Fruit fly (Drosophila melanogaster) whole organism, embryonic: ENCODE results near the gene Jhbp16.
A peak's percentile ranks its signal among the peaks of the same experiment; 100 is the strongest.

Experiments used
- Asciz ChIP-seq: fragments of 200-800 bp; sonication (Bioruptor generic); optimal IDR thresholded peaks from 2 replicates; lab custom pipeline; 2017; ENCODE audit warnings: missing biosample characterization, mild to moderate bottlenecking, missing genetic modification characterization, missing genetic modification reagents
- Bgb ChIP-seq: fragments of 200-800 bp; sonication (Bioruptor generic); IDR thresholded peaks from 2 replicates; pipeline ENCODE4 v1.3.6; 2022; ENCODE audit warnings: missing biosample characterization, missing genetic modification characterization; ENCODE audit not compliant: partially characterized antibody
- CG10267 ChIP-seq: fragments of 200-800 bp; sonication (Bioruptor generic); optimal IDR thresholded peaks from 2 replicates; lab custom pipeline; 2018; ENCODE audit warnings: missing biosample characterization, mild to moderate bottlenecking, missing genetic modification characterization, moderate library complexity
- CG10462 ChIP-seq: fragments of 200-800 bp; sonication (Bioruptor generic); optimal IDR thresholded peaks from 2 replicates; lab custom pipeline; 2016; ENCODE audit warnings: missing biosample characterization, missing genetic modification characterization
- CG10654 ChIP-seq: fragments of 200-800 bp; sonication (Bioruptor generic); optimal IDR thresholded peaks from 2 replicates; lab custom pipeline; 2016; ENCODE audit warnings: missing biosample characterization, missing genetic modification characterization
- CG10959 ChIP-seq: fragments of 200-800 bp; sonication (Bioruptor generic); IDR thresholded peaks from 2 replicates; pipeline ENCODE4 v1.3.6; 2022; ENCODE audit warnings: missing biosample characterization, missing genetic modification characterization
- CG11456 ChIP-seq: fragments of 200-800 bp; sonication (Bioruptor generic); IDR thresholded peaks from 3 replicates; pipeline ENCODE4 v1.3.6; 2022; ENCODE audit warnings: missing biosample characterization, missing genetic modification characterization
- CG11504 ChIP-seq: fragments of 200-800 bp; sonication (Bioruptor generic); optimal IDR thresholded peaks from 3 replicates; lab custom pipeline; 2019; ENCODE audit warnings: missing biosample characterization, mild to moderate bottlenecking, missing genetic modification characterization, moderate library complexity
- CG1603 ChIP-seq: fragments of 200-800 bp; sonication (Bioruptor generic); optimal IDR thresholded peaks from 2 replicates; lab custom pipeline; 2019; ENCODE audit warnings: missing biosample characterization, mild to moderate bottlenecking, missing genetic modification characterization, moderate library complexity
- CG16779 ChIP-seq: fragments of 200-800 bp; sonication (Bioruptor generic); IDR thresholded peaks from 2 replicates; pipeline ENCODE4 v1.3.6; 2022; ENCODE audit warnings: missing biosample characterization, missing genetic modification characterization
- CG1792 ChIP-seq: fragments of 200-800 bp; sonication (Bioruptor generic); optimal IDR thresholded peaks from 2 replicates; lab custom pipeline; 2016; ENCODE audit warnings: missing biosample characterization, missing genetic modification characterization
- CG18262 ChIP-seq: fragments of 200-800 bp; optimal IDR thresholded peaks from 3 replicates; lab custom pipeline; 2019; ENCODE audit warnings: missing biosample characterization, mild to moderate bottlenecking, missing genetic modification characterization, moderate library complexity
- CG2129 ChIP-seq: fragments of 200-800 bp; sonication (Bioruptor generic); IDR thresholded peaks from 2 replicates; pipeline ENCODE4 v1.3.6; 2022; ENCODE audit warnings: missing biosample characterization, missing genetic modification characterization; ENCODE audit not compliant: partially characterized antibody
- CG2875 ChIP-seq: fragments of 200-800 bp; sonication (Bioruptor generic); optimal IDR thresholded peaks from 2 replicates; lab custom pipeline; 2017; ENCODE audit warnings: missing biosample characterization, mild to moderate bottlenecking, missing genetic modification characterization, missing genetic modification reagents
- CG30403 ChIP-seq: fragments of 200-800 bp; sonication (Bioruptor generic); optimal IDR thresholded peaks from 3 replicates; lab custom pipeline; 2016; ENCODE audit warnings: missing biosample characterization, missing genetic modification characterization
- CG34224 ChIP-seq: fragments of 200-800 bp; sonication (Bioruptor generic); IDR thresholded peaks from 3 replicates; pipeline ENCODE4 v1.3.6; 2022; ENCODE audit warnings: missing biosample characterization, missing genetic modification characterization; ENCODE audit not compliant: partially characterized antibody
- CG7987 ChIP-seq: fragments of 200-800 bp; sonication (Bioruptor generic); optimal IDR thresholded peaks from 2 replicates; lab custom pipeline; 2018; ENCODE audit warnings: missing biosample characterization, mild to moderate bottlenecking, missing genetic modification characterization, moderate library complexity
- CG8281 ChIP-seq: fragments of 200-800 bp; sonication (Bioruptor generic); optimal IDR thresholded peaks from 2 replicates; lab custom pipeline; 2018; ENCODE audit warnings: missing biosample characterization, mild to moderate bottlenecking, missing genetic modification characterization, moderate library complexity
- CG8290 ChIP-seq, 3 experiments: fragments of 200-800 bp; sonication (Bioruptor generic); optimal IDR thresholded peaks; 2 replicates each; lab custom pipeline; 2016 to 2019; ENCODE audit warnings: missing biosample characterization in 3 of 3, missing genetic modification characterization in 3 of 3, mild to moderate bottlenecking in 2 of 3, moderate library complexity in 1 of 3
- CG8924 ChIP-seq: fragments of 200-800 bp; optimal IDR thresholded peaks from 3 replicates; lab custom pipeline; 2019; ENCODE audit warnings: missing biosample characterization, mild to moderate bottlenecking, missing genetic modification characterization, moderate library complexity
- D19A ChIP-seq: fragments of 200-800 bp; optimal IDR thresholded peaks from 3 replicates; lab custom pipeline; 2019; ENCODE audit warnings: missing biosample characterization, mild to moderate bottlenecking, missing genetic modification characterization, moderate library complexity
- Ets65A ChIP-seq: fragments of 200-800 bp; sonication (Bioruptor generic); peaks from one replicate; lab custom pipeline; 2016; ENCODE audit warnings: missing biosample characterization, missing genetic modification characterization
- Fer3 ChIP-seq: fragments of 200-800 bp; sonication (Bioruptor generic); optimal IDR thresholded peaks from 2 replicates; lab custom pipeline; 2018; ENCODE audit warnings: missing biosample characterization, mild to moderate bottlenecking, missing genetic modification characterization, moderate library complexity
- H2.0 ChIP-seq: fragments of 200-800 bp; sonication (Bioruptor generic); IDR thresholded peaks from 2 replicates; pipeline ENCODE4 v1.3.6; 2022; ENCODE audit warnings: missing biosample characterization, missing genetic modification characterization
- Hey ChIP-seq: fragments of 200-800 bp; sonication (Bioruptor generic); optimal IDR thresholded peaks from 3 replicates; lab custom pipeline; 2018; ENCODE audit warnings: missing biosample characterization, mild to moderate bottlenecking, missing genetic modification characterization
- Lhr ChIP-seq: fragments of 200-800 bp; sonication (Bioruptor generic); optimal IDR thresholded peaks from 3 replicates; lab custom pipeline; 2017; ENCODE audit warnings: mild to moderate bottlenecking, missing biosample characterization, missing genetic modification reagents, missing genetic modification characterization
- Lpt ChIP-seq: fragments of >200 bp; optimal IDR thresholded peaks from 2 replicates; lab custom pipeline; 2018; ENCODE audit warnings: missing biosample characterization, missing genetic modification characterization
- NK7.1 ChIP-seq: fragments of 200-800 bp; sonication (Bioruptor generic); optimal IDR thresholded peaks from 3 replicates; lab custom pipeline; 2016; ENCODE audit warnings: missing biosample characterization, missing genetic modification characterization
- Nf-YA ChIP-seq: fragments of 200-800 bp; sonication (Bioruptor generic); IDR thresholded peaks from 2 replicates; pipeline ENCODE4 v1.3.6; 2022; ENCODE audit warnings: missing biosample characterization, missing genetic modification characterization
- Oaz ChIP-seq: fragments of 200-800 bp; sonication (Bioruptor generic); IDR thresholded peaks from 2 replicates; pipeline ENCODE4 v1.3.6; 2022; ENCODE audit warnings: missing biosample characterization, missing genetic modification characterization
- Poxn ChIP-seq: fragments of 200-800 bp; sonication (Bioruptor generic); IDR thresholded peaks from 2 replicates; pipeline ENCODE4 v1.3.6; 2022; ENCODE audit warnings: missing biosample characterization, missing genetic modification characterization
- Six4 ChIP-seq: fragments of 200-800 bp; sonication (Bioruptor generic); optimal IDR thresholded peaks from 2 replicates; lab custom pipeline; 2016; ENCODE audit warnings: missing biosample characterization, missing genetic modification characterization
- Sry-β ChIP-seq: fragments of 200-800 bp; sonication (Bioruptor generic); optimal IDR thresholded peaks from 2 replicates; lab custom pipeline; 2018; ENCODE audit warnings: missing biosample characterization, mild to moderate bottlenecking, missing genetic modification characterization, moderate library complexity
- chinmo ChIP-seq: fragments of 200-800 bp; sonication (Bioruptor generic); IDR thresholded peaks from 4 replicates; pipeline ENCODE4 v1.3.6; 2022; ENCODE audit warnings: missing biosample characterization, missing genetic modification characterization; ENCODE audit not compliant: partially characterized antibody
- corto ChIP-seq: fragments of 200-800 bp; sonication (Bioruptor generic); optimal IDR thresholded peaks from 2 replicates; lab custom pipeline; 2016; ENCODE audit warnings: missing biosample characterization, mild to moderate bottlenecking, missing genetic modification characterization, moderate library complexity
- cwo ChIP-seq: fragments of 200-800 bp; sonication (Bioruptor generic); optimal IDR thresholded peaks from 3 replicates; lab custom pipeline; 2017; ENCODE audit warnings: missing biosample characterization, missing genetic modification characterization, mild to moderate bottlenecking, moderate library complexity, missing genetic modification reagents
- disco-r ChIP-seq: fragments of 200-800 bp; sonication (Bioruptor generic); optimal IDR thresholded peaks from 2 replicates; lab custom pipeline; 2016; ENCODE audit warnings: missing biosample characterization, missing genetic modification characterization
- esg ChIP-seq: fragments of 200-800 bp; sonication (Bioruptor generic); conservative IDR thresholded peaks from 2 replicates; pipeline ENCODE4 v1.3.6; 2022; ENCODE audit warnings: missing biosample characterization, missing genetic modification characterization
- grn ChIP-seq: fragments of 200-800 bp; sonication (Bioruptor generic); optimal IDR thresholded peaks from 3 replicates; lab custom pipeline; 2017; ENCODE audit warnings: missing biosample characterization, missing genetic modification characterization
- gro ChIP-seq: fragments of 200-800 bp; sonication (Bioruptor generic); optimal IDR thresholded peaks from 2 replicates; lab custom pipeline; 2016; ENCODE audit warnings: missing biosample characterization, missing genetic modification characterization
- gsb-n ChIP-seq: fragments of 200-800 bp; sonication (Bioruptor generic); optimal IDR thresholded peaks from 3 replicates; lab custom pipeline; 2018; ENCODE audit warnings: missing biosample characterization, mild to moderate bottlenecking, missing genetic modification characterization
- hb ChIP-seq: fragments of 200-800 bp; sonication (Bioruptor generic); IDR thresholded peaks from 3 replicates; pipeline ENCODE4 v1.3.6; 2022; ENCODE audit warnings: missing biosample characterization, missing genetic modification characterization; ENCODE audit not compliant: partially characterized antibody
- ken ChIP-seq: fragments of 200-800 bp; sonication (Bioruptor generic); IDR thresholded peaks from 3 replicates; pipeline ENCODE4 v1.3.6; 2022; ENCODE audit warnings: missing biosample characterization, missing genetic modification characterization
- lab ChIP-seq: fragments of 200-800 bp; sonication (Bioruptor generic); optimal IDR thresholded peaks from 3 replicates; lab custom pipeline; 2017; ENCODE audit warnings: missing biosample characterization, missing genetic modification characterization, mild to moderate bottlenecking, moderate library complexity, missing genetic modification reagents
- phol ChIP-seq: fragments of 200-800 bp; sonication (Bioruptor generic); optimal IDR thresholded peaks from 3 replicates; lab custom pipeline; 2018; ENCODE audit warnings: missing biosample characterization, mild to moderate bottlenecking, missing genetic modification characterization, moderate library complexity
- scrt ChIP-seq: fragments of 200-800 bp; sonication (Bioruptor generic); optimal IDR thresholded peaks from 2 replicates; lab custom pipeline; 2018; ENCODE audit warnings: missing biosample characterization, mild to moderate bottlenecking, missing genetic modification characterization, moderate library complexity
- tgo ChIP-seq: fragments of 200-800 bp; sonication (Bioruptor generic); IDR thresholded peaks from 3 replicates; pipeline ENCODE4 v1.3.6; 2022; ENCODE audit warnings: missing biosample characterization, missing genetic modification characterization

The Jhbp16 gene

DNA sequence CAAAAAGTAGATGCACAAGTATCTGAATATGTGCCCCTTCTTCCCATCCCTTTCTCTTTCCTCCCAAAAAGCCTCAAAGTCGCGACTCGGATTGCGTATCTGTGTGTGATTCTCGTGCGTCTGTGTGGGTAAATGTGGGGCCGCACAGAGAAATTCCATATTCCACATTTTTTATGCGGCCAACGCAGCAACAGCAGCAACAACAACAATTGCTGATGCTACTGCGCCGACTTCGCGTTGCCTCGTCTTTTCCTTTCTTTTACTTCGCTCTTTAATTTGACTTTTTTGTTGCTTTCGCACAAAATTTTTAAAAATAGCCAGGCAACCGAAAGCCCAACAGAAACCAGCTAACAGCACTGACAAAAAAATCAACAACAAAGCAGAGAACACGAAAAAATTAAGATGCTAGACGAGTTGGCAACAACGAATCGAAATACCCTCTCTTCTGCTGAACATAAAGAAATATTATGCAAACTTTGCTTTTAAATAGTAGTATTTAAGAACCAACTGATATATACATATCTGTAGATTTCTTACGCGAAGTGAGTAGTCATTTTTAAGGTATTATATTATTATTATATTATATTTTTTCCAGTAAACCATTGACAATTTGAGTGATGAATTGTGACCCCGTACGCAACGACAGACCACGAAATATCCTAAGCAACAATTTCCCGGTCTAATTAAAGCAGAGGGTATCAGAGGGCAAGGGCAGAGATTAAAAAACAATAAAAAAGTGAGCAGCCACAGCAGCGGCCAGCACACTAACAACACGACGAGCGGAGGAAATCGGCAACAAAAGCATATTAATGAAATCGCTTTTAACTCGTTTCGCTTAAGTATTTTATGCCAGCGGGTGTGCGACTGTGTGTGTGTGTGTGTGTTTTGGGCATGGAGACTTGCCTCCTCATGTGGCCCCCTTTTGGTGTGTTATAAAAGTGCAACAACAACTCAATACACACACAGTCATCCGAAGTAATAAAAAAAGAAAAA lies 7.4 kb upstream of the Jhbp16 start (continued):
- TF ChIP-seq Nf-YA (GFP tag; lab: Robert Waterston, UW) (0 out of 2 replicates have a peak, but pooled peaks have one; percentile 38), CG18262 (tag; lab: Kevin White, UChicago) (peak; percentile 80), CG2129 (GFP tag; lab: Robert Waterston, UW) (no peak), Bgb (GFP tag; lab: Robert Waterston, UW) (no peak), Lpt (GFP tag; lab: Kevin White, UChicago) (no peak), Asciz (peak; percentile 79), Ets65A (GFP tag; lab: Kevin White, UChicago) (peak; percentile 25), Fer3 (tag; lab: Kevin White, UChicago) (peak; percentile 35), CG11504 (peak; percentile 83), CG10267 (peak; percentile 47), grn (GFP tag; lab: Kevin White, UChicago) (no peak), H2.0 (GFP tag; lab: Robert Waterston, UW) (no peak; the same call in 1 of the 2 replicates), gsb-n (tag; lab: Kevin White, UChicago) (peak; percentile 33), CG10959 (GFP tag; lab: Robert Waterston, UW) (no peak), D19A (tag; lab: Kevin White, UChicago) (peak; percentile 95), CG34224 (GFP tag; lab: Robert Waterston, UW) (no peak), disco-r (GFP tag; lab: Kevin White, UChicago) (no peak), chinmo (GFP tag; lab: Robert Waterston, UW) (peak; percentile 73; the same call in 2 of the 4 replicates), CG1792 (GFP tag; lab: Kevin White, UChicago) (no peak), Poxn (no peak), CG1603 (tag; lab: Kevin White, UChicago) (peak; percentile 15), CG11456 (peak; percentile 50; the same call in 1 of the 3 replicates), CG8924 (tag; lab: Kevin White, UChicago) (peak; percentile 77), CG10654 (GFP tag; lab: Kevin White, UChicago) (peak; percentile 59), CG10462 (peak; percentile 40), Oaz (no peak), gro (no peak), NK7.1 (GFP tag; lab: Kevin White, UChicago) (no peak), corto (GFP tag; lab: Kevin White, UChicago) (no peak), Hey (tag; lab: Kevin White, UChicago) (no peak), CG8290 (GFP tag; optimal IDR thresholded peaks at IDR 0.05; lab: Kevin White, UChicago) (no peak), CG8290 (tag; optimal IDR thresholded peaks at IDR 0.05; lab: Kevin White, UChicago) (peak in 1 of 2 experiments; percentile 57), CG8281 (tag; lab: Kevin White, UChicago) (peak; percentile 51), tgo (GFP tag; lab: Robert Waterston, UW) (peak; percentile 60; the same call in 2 of the 3 replicates), CG30403 (peak; percentile 69), phol (tag; lab: Kevin White, UChicago) (peak; percentile 84), CG16779 (GFP tag; lab: Robert Waterston, UW) (no peak), CG2875 (peak; percentile 59), ken (GFP tag; lab: Robert Waterston, UW) (peak; percentile 38; the same call in 1 of the 3 replicates), lab (peak; percentile 64), esg (GFP tag; lab: Robert Waterston, UW) (peak; percentile 37; the same call in 1 of the 2 replicates), Six4 (GFP tag; lab: Kevin White, UChicago) (no peak), scrt (peak; percentile 22), cwo (GFP tag; lab: Kevin White, UChicago) (peak; percentile 58), CG7987 (GFP tag; lab: Kevin White, UChicago) (no peak), Lhr (GFP tag; lab: Kevin White, UChicago) (peak; percentile 16), Sry-β (GFP tag; lab: Kevin White, UChicago) (no peak), hb (GFP tag; lab: Robert Waterston, UW) (no peak)
